Worm (Caenorhabditis elegans) whole organism, late embryonic: Measurements from ENCODE around the gene str-60.
A peak's percentile ranks its signal among the peaks of the same experiment; 100 is the strongest.

ENCODE experiments used
- C08G9.2 ChIP-seq: sonication (generic microtip); optimal IDR thresholded peaks from 2 replicates; lab custom pipeline; 2016; ENCODE audit warnings: mild to moderate bottlenecking, missing genetic modification characterization, moderate library complexity, missing compliant biosample characterization
- C38D4.7 ChIP-seq: fragments of 200-800 bp; sonication (Bioruptor generic); optimal IDR thresholded peaks from 2 replicates; lab custom pipeline; 2018; ENCODE audit warnings: mild to moderate bottlenecking, missing genetic modification characterization, moderate library complexity, missing compliant biosample characterization
- F13H6.1 ChIP-seq: sonication (generic microtip); optimal IDR thresholded peaks from 2 replicates; lab custom pipeline; 2016; ENCODE audit warnings: missing genetic modification characterization, missing compliant biosample characterization
- K02D7.2 ChIP-seq: sonication (generic microtip); optimal IDR thresholded peaks from 2 replicates; lab custom pipeline; 2017; ENCODE audit warnings: mild to moderate bottlenecking, missing genetic modification characterization, missing compliant biosample characterization
- K09A11.1 ChIP-seq: sonication (generic microtip); optimal IDR thresholded peaks from 2 replicates; lab custom pipeline; 2017; ENCODE audit warnings: antibody characterized with exemption, mild to moderate bottlenecking, missing genetic modification characterization, missing compliant biosample characterization; ENCODE audit not compliant: insufficient read depth
- ahr-1 ChIP-seq: sonication (generic microtip); optimal IDR thresholded peaks from 2 replicates; lab custom pipeline; 2016; ENCODE audit warnings: missing genetic modification characterization, missing compliant biosample characterization
- ama-1 ChIP-seq: fragments of 150-350 bp; optimal IDR thresholded peaks from 2 replicates; lab custom pipeline; 2014
- ceh-14 ChIP-seq: sonication (generic microtip); optimal IDR thresholded peaks from 2 replicates; lab custom pipeline; 2016; ENCODE audit warnings: missing genotype, missing genetic modification characterization, missing compliant biosample characterization
- ceh-18 ChIP-seq: sonication (generic microtip); optimal IDR thresholded peaks from 2 replicates; lab custom pipeline; 2016; ENCODE audit warnings: missing genetic modification characterization, missing compliant biosample characterization
- ceh-24 ChIP-seq: sonication (generic microtip); optimal IDR thresholded peaks from 2 replicates; lab custom pipeline; 2016; ENCODE audit warnings: mild to moderate bottlenecking, missing genetic modification characterization, missing compliant biosample characterization
- ceh-30 ChIP-seq: fragments of 150-350 bp; optimal IDR thresholded peaks from 2 replicates; lab custom pipeline; 2014; ENCODE audit warnings: missing biosample characterization, missing genetic modification characterization
- ceh-31 ChIP-seq: sonication (generic microtip); optimal IDR thresholded peaks from 2 replicates; lab custom pipeline; 2016; ENCODE audit warnings: missing genetic modification characterization, missing compliant biosample characterization
- ceh-34 ChIP-seq: sonication (generic microtip); optimal IDR thresholded peaks from 2 replicates; lab custom pipeline; 2016; ENCODE audit warnings: mild to moderate bottlenecking, missing genetic modification characterization, missing compliant biosample characterization
- ceh-6 ChIP-seq: fragments of 200-800 bp; sonication (Bioruptor generic); optimal IDR thresholded peaks from 2 replicates; lab custom pipeline; 2018; ENCODE audit warnings: mild to moderate bottlenecking, missing genetic modification characterization, missing compliant biosample characterization
- dmd-4 ChIP-seq: sonication (generic microtip); optimal IDR thresholded peaks from 2 replicates; lab custom pipeline; 2016; ENCODE audit warnings: borderline replicate concordance, missing genetic modification characterization, missing compliant biosample characterization
- dve-1 ChIP-seq: sonication (generic microtip); optimal IDR thresholded peaks from 2 replicates; lab custom pipeline; 2017; ENCODE audit warnings: antibody characterized with exemption, mild to moderate bottlenecking, missing genetic modification characterization, missing compliant biosample characterization
- elt-4 ChIP-seq: sonication (generic microtip); optimal IDR thresholded peaks from 2 replicates; lab custom pipeline; 2016; ENCODE audit warnings: missing genetic modification characterization, missing compliant biosample characterization
- ets-4 ChIP-seq: sonication (generic microtip); optimal IDR thresholded peaks from 2 replicates; lab custom pipeline; 2016; ENCODE audit warnings: missing genetic modification characterization, missing compliant biosample characterization
- eyg-1 ChIP-seq: sonication (generic microtip); optimal IDR thresholded peaks from 2 replicates; lab custom pipeline; 2016; ENCODE audit warnings: missing genotype, missing genetic modification characterization, missing compliant biosample characterization
- fax-1 ChIP-seq: sonication (generic microtip); optimal IDR thresholded peaks from 2 replicates; lab custom pipeline; 2016; ENCODE audit warnings: missing genotype, missing genetic modification characterization, missing compliant biosample characterization
- fkh-10 ChIP-seq: fragments of 150-350 bp; optimal IDR thresholded peaks from 2 replicates; lab custom pipeline; 2014; ENCODE audit warnings: missing biosample characterization, missing genetic modification reagents, missing genetic modification characterization
- fkh-6 ChIP-seq: sonication (generic microtip); optimal IDR thresholded peaks from 2 replicates; lab custom pipeline; 2016; ENCODE audit warnings: missing genetic modification characterization, missing compliant biosample characterization
- hlh-13 ChIP-seq: fragments of 200-800 bp; sonication (Bioruptor generic); optimal IDR thresholded peaks from 2 replicates; lab custom pipeline; 2018; ENCODE audit warnings: mild to moderate bottlenecking, missing genetic modification characterization, missing compliant biosample characterization
- hlh-30 ChIP-seq: sonication (generic microtip); optimal IDR thresholded peaks from 2 replicates; lab custom pipeline; 2017; ENCODE audit warnings: antibody characterized with exemption, missing genetic modification characterization, missing compliant biosample characterization; ENCODE audit not compliant: insufficient read depth
- hlh-8 ChIP-seq: sonication (generic microtip); optimal IDR thresholded peaks from 2 replicates; lab custom pipeline; 2016; ENCODE audit warnings: missing genotype, missing genetic modification characterization, missing compliant biosample characterization
- lim-6 ChIP-seq: sonication (generic microtip); optimal IDR thresholded peaks from 2 replicates; lab custom pipeline; 2016; ENCODE audit warnings: missing genetic modification characterization, missing compliant biosample characterization
- madf-2 ChIP-seq: sonication (generic microtip); optimal IDR thresholded peaks from 2 replicates; lab custom pipeline; 2017; ENCODE audit warnings: missing genetic modification characterization, missing compliant biosample characterization
- mec-3 ChIP-seq: sonication (generic microtip); optimal IDR thresholded peaks from 2 replicates; lab custom pipeline; 2016; ENCODE audit warnings: borderline replicate concordance, missing genetic modification characterization, missing compliant biosample characterization
- nfya-1 ChIP-seq: sonication (generic microtip); optimal IDR thresholded peaks from 2 replicates; lab custom pipeline; 2017; ENCODE audit warnings: missing genetic modification characterization, mild to moderate bottlenecking, missing compliant biosample characterization, antibody characterized with exemption, moderate library complexity
- nhr-11 ChIP-seq: fragments of 150-350 bp; optimal IDR thresholded peaks from 2 replicates; lab custom pipeline; 2014; ENCODE audit warnings: missing biosample characterization, missing genetic modification characterization
- nhr-232 ChIP-seq: sonication (generic microtip); optimal IDR thresholded peaks from 2 replicates; lab custom pipeline; 2016; ENCODE audit warnings: missing genetic modification characterization, missing compliant biosample characterization
- npax-4 ChIP-seq: sonication (generic microtip); optimal IDR thresholded peaks from 2 replicates; lab custom pipeline; 2016; ENCODE audit warnings: missing genetic modification characterization, missing compliant biosample characterization
- pat-9 ChIP-seq: fragments of 200-800 bp; sonication (Bioruptor generic); optimal IDR thresholded peaks from 2 replicates; lab custom pipeline; 2018; ENCODE audit warnings: mild to moderate bottlenecking, missing genetic modification characterization, moderate library complexity, missing compliant biosample characterization
- pha-4 ChIP-seq: fragments of 150-350 bp; optimal IDR thresholded peaks from 2 replicates; lab custom pipeline; 2018; ENCODE audit warnings: missing biosample characterization, missing genetic modification reagents, missing genetic modification characterization
- pqm-1 ChIP-seq: sonication (generic microtip); optimal IDR thresholded peaks from 2 replicates; lab custom pipeline; 2016; ENCODE audit warnings: missing genetic modification characterization, missing compliant biosample characterization
- pros-1 ChIP-seq: fragments of 150-350 bp; optimal IDR thresholded peaks from 2 replicates; lab custom pipeline; 2014; ENCODE audit warnings: missing biosample characterization, missing genetic modification reagents, missing genetic modification characterization
- ref-2 ChIP-seq: sonication (generic microtip); optimal IDR thresholded peaks from 2 replicates; lab custom pipeline; 2016; ENCODE audit warnings: missing genetic modification characterization, missing compliant biosample characterization
- rnt-1 ChIP-seq: sonication (generic microtip); optimal IDR thresholded peaks from 2 replicates; lab custom pipeline; 2016; ENCODE audit warnings: missing genetic modification characterization, missing compliant biosample characterization
- sox-4 ChIP-seq: sonication (generic microtip); optimal IDR thresholded peaks from 2 replicates; lab custom pipeline; 2017; ENCODE audit warnings: mild to moderate bottlenecking, missing genetic modification characterization, inconsistent platforms, missing compliant biosample characterization
- syd-9 ChIP-seq: sonication (generic microtip); optimal IDR thresholded peaks from 2 replicates; lab custom pipeline; 2016; ENCODE audit warnings: mild to moderate bottlenecking, missing genetic modification characterization, moderate library complexity, missing compliant biosample characterization
- ttx-3 ChIP-seq: sonication (generic microtip); optimal IDR thresholded peaks from 2 replicates; lab custom pipeline; 2016; ENCODE audit warnings: missing genetic modification reagents, missing genetic modification characterization, missing compliant biosample characterization
- unc-3 ChIP-seq, 2 experiments: fragments of 200-800 bp in 1 of 2; sonication (Bioruptor generic) in 1 of 2; sonication (generic microtip) in 1 of 2; conservative IDR thresholded peaks in 1 of 2; optimal IDR thresholded peaks in 1 of 2; 2 replicates each; pipeline versions ENCODE4 v1.3.6 to Lab custom; 2016 to 2022; ENCODE audit warnings: missing compliant biosample characterization in 2 of 2, missing genetic modification characterization in 2 of 2, missing genetic modification reagents in 1 of 2
- unc-55 ChIP-seq: sonication (generic microtip); optimal IDR thresholded peaks from 2 replicates; lab custom pipeline; 2017; ENCODE audit warnings: missing biosample characterization, missing genetic modification reagents, missing genetic modification characterization
- unc-86 ChIP-seq: sonication (generic microtip); optimal IDR thresholded peaks from 2 replicates; lab custom pipeline; 2016; ENCODE audit warnings: missing genetic modification characterization, missing compliant biosample characterization

str-60 gene

DNA sequence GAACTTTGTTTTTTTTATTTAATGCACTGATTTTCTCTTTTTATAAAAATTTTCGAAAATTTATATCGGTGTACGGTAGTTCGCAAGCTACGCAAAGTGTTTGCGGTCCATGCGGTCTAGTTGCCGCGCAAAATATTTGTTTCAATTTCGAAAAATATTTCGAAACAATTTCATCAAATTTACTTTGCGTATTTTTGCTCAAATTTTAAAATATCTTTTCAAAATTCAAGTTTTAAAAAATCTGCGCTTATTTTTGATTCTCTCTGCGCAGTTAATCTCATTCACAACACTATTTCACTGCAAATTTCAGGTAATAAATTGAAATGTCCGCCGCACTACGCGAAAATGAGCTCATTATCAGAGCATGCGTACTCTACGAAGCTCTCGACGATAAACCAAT, 30.4 kb upstream of the str-60 start, which contains the start of gene fbxa-197:
Gene fbxa-197 (plus strand): TSS at position 301 of the 400 bp plus-strand sequence.
- TF ChIP-seq pha-4 (tag; lab: Kevin White, UChicago) (no peak), pqm-1 (no peak), pat-9 (tag; lab: Kevin White, UChicago) (no peak), rnt-1 (tag; lab: Kevin White, UChicago) (no peak), hlh-13 (GFP tag; lab: Kevin White, UChicago) (no peak), ceh-6 (GFP tag; lab: Kevin White, UChicago) (no peak), pros-1 (tag; lab: Kevin White, UChicago) (no peak), syd-9 (tag; lab: Kevin White, UChicago) (no peak), ceh-14 (tag; lab: Kevin White, UChicago) (no peak), ets-4 (tag; lab: Kevin White, UChicago) (no peak), unc-55 (GFP tag; lab: Kevin White, UChicago) (no peak), K09A11.1 (tag; lab: Kevin White, UChicago) (no peak), madf-2 (no peak)
- TF ChIP-seq, all 69 proteins: peak for 0

DNA sequence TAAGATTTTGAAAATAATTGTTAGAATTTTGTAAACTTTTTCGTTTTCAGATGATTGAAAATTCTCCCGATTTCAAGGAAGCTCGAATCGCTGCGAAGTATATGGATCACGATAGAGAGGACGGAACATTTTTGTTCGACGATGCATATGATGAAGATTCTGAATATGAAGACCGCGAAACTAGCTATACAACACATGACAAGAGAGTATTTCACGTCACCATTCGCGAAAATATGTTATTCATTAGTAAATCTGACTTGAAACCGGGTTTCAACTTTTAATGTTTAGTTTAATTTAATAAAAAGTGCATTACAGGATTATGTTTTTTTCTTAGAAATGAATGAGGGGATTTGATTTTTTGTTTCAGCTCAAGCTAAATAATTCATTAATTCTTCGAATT, 27.4 kb upstream of the str-60 start, which contains the start of gene str-57:
Gene str-57 (plus strand): TSS at position 301 of the 400 bp plus-strand sequence.
- TF ChIP-seq lim-6 (tag; lab: Kevin White, UChicago) (no peak), hlh-8 (tag; lab: Kevin White, UChicago) (no peak), syd-9 (tag; lab: Kevin White, UChicago) (no peak)

DNA sequence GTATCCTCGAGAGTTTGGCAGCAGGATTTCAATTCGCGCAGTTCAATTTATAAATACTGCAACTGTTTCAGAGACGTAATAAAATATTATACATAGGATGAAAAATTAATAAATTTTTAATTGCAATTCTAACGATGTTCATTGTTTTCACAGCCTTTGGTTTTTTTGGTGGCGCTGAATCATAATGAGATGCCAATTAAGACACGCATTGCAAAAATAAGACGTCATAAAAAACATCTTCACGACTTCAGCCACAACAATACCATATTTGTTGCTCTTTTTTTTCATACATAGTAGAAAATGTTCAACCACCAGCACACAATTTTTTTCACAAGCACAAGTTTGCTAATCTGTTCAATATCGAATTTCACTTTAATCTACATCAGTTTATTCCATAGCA, 25.5 kb upstream of the str-60 start, which contains the start of gene str-56:
Gene str-56 (plus strand): TSS at position 301 of the 400 bp plus-strand sequence.
- TF ChIP-seq ceh-30 (tag; lab: Kevin White, UChicago) (no peak), ttx-3 (tag; lab: Kevin White, UChicago) (no peak), ceh-34 (tag; lab: Kevin White, UChicago) (no peak), madf-2 (no peak), ets-4 (tag; lab: Kevin White, UChicago) (no peak), elt-4 (tag; lab: Kevin White, UChicago) (no peak), F13H6.1 (no peak), unc-3 (GFP tag; conservative IDR thresholded peaks at IDR 0.05; lab: Robert Waterston, UW) (no peak), unc-3 (tag; optimal IDR thresholded peaks at IDR 0.05; lab: Kevin White, UChicago) (no peak), ahr-1 (tag; lab: Kevin White, UChicago) (no peak), fkh-6 (tag; lab: Kevin White, UChicago) (no peak), rnt-1 (tag; lab: Kevin White, UChicago) (no peak), unc-86 (tag; lab: Kevin White, UChicago) (no peak), eyg-1 (tag; lab: Kevin White, UChicago) (no peak), pha-4 (tag; lab: Kevin White, UChicago) (no peak)

DNA sequence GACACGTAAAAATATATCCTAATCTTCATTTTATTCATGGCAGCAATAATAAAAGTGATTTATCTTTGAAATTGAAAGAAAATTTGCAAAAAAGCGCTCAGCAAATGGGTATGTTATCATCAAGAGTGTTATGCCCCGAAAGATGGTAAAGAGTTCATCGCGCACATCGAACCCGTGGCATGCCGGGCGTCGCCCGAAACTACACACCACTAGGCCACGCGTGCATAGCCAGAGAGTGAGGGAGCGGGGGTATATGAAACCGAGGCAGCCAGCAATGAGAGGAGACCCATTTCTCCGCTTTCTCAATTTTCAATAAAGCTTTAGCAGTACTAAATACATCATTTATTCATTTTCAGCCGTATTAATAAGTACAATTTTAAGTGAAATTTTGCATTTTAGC, 24.0 kb upstream of the str-60 start:
- TF ChIP-seq fkh-10 (GFP tag; lab: Kevin White, UChicago): peak; percentile 76
- peak; percentile 99 for TF ChIP-seq ceh-6 (GFP tag; lab: Kevin White, UChicago)
- peak; percentile 90 for TF ChIP-seq hlh-30 (tag; lab: Kevin White, UChicago)
- TF ChIP-seq dve-1 (tag; lab: Kevin White, UChicago): peak; percentile 96
- TF ChIP-seq C38D4.7 (GFP tag; lab: Kevin White, UChicago): peak; percentile 98
- peak; percentile 99 for TF ChIP-seq ceh-34 (tag; lab: Kevin White, UChicago)
- TF ChIP-seq unc-86 (tag; lab: Kevin White, UChicago): peak; percentile 99
- TF ChIP-seq syd-9 (tag; lab: Kevin White, UChicago): peak; percentile 99
- TF ChIP-seq C08G9.2 (tag; lab: Kevin White, UChicago): peak; percentile 97
- peak; percentile 99 for TF ChIP-seq sox-4 (tag; lab: Kevin White, UChicago)
- peak; percentile 99 for TF ChIP-seq eyg-1 (tag; lab: Kevin White, UChicago)
- TF ChIP-seq fax-1 (tag; lab: Kevin White, UChicago): peak; percentile 96
- peak; percentile 99 for TF ChIP-seq ceh-24 (tag; lab: Kevin White, UChicago)
- TF ChIP-seq dmd-4 (tag; lab: Kevin White, UChicago): peak; percentile 98
- TF ChIP-seq lim-6 (tag; lab: Kevin White, UChicago): peak; percentile 97
- TF ChIP-seq mec-3 (tag; lab: Kevin White, UChicago): peak; percentile 94
- peak; percentile 96 for TF ChIP-seq ceh-18 (tag; lab: Kevin White, UChicago)
- peak; percentile 98 for TF ChIP-seq npax-4 (tag; lab: Kevin White, UChicago)
- TF ChIP-seq nfya-1: peak; percentile 90
- TF ChIP-seq ceh-31: peak; percentile 93
- TF ChIP-seq F13H6.1: peak; percentile 98
- peak; percentile 99 for TF ChIP-seq pqm-1
- no peak for TF ChIP-seq nhr-11 (tag; lab: Kevin White, UChicago)
- TF ChIP-seq nhr-232: peak; percentile 99
- TF ChIP-seq ama-1 (lab: Kevin White, UChicago): no peak
- TF ChIP-seq K02D7.2 (tag; lab: Kevin White, UChicago): peak; percentile 99
- peak; percentile 98 for TF ChIP-seq ahr-1 (tag; lab: Kevin White, UChicago)
- peak; percentile 99 for TF ChIP-seq ref-2 (tag; lab: Kevin White, UChicago)
- peak; percentile 87 for TF ChIP-seq ceh-30 (tag; lab: Kevin White, UChicago)
